Worm (Caenorhabditis elegans) whole organism, L4/young adult: ENCODE measurements around the gene T06E8.8.

Experiments used
- W03F9.2 ChIP-seq: fragments of 150-350 bp; optimal IDR thresholded peaks from 2 replicates; lab custom pipeline; 2014; ENCODE audit warnings: missing biosample characterization, missing genetic modification characterization
- dao-5 ChIP-seq: sonication (generic microtip); optimal IDR thresholded peaks from 2 replicates; lab custom pipeline; 2016; ENCODE audit warnings: missing genotype, missing genetic modification characterization, moderate library complexity, missing compliant biosample characterization
- him-1 ChIP-seq: sonication (generic microtip); optimal IDR thresholded peaks from 2 replicates; lab custom pipeline; 2016; ENCODE audit warnings: missing genotype, missing genetic modification reagents, missing genetic modification characterization, missing compliant biosample characterization

- TF ChIP-seq dao-5 (no peak), him-1 (no peak), W03F9.2 (tag; lab: Kevin White, UChicago) (no peak)
These were observed 42.8 kb upstream of the T06E8.8 start, which contains the start of gene K08H10.10 for ce11 chrV:10000760-10001159.
